In genomic region chr3L:2552116-2552843, dm6 we compare ENCODE assay signal across 1 fruit fly cellular context.
TF ChIP-seq lines count a peak whose summit lies in the region.

No protein-coding gene starts in this region.

TF ChIP-seq in whole organism, embryonic, 481 proteins besides CTCF, POLR2A, EP300 and RAD21 (continued from another document):
- TF ChIP-seq CkIIα-i1 (GFP tag; IDR thresholded peaks at IDR 0.05; lab: Robert Waterston, UW) (no peak), sisA (GFP tag; IDR thresholded peaks at IDR 0.05; lab: Robert Waterston, UW) (peak; percentile 72), eve (GFP tag; optimal IDR thresholded peaks at IDR 0.05; lab: Kevin White, UChicago) (peak in 1 of 2 experiments; percentile 56), CG18011 (GFP tag; optimal IDR thresholded peaks at IDR 0.05; lab: Kevin White, UChicago) (peak; percentile 14), sim (GFP tag; IDR thresholded peaks at IDR 0.05; lab: Robert Waterston, UW) (no peak), lmd (GFP tag; IDR thresholded peaks at IDR 0.05; lab: Robert Waterston, UW) (peak; percentile 44; the same call in 1 of the 2 replicates), ind (GFP tag; optimal IDR thresholded peaks at IDR 0.05; lab: Kevin White, UChicago) (peak; percentile 48), bab2 (GFP tag; optimal IDR thresholded peaks at IDR 0.05; lab: Kevin White, UChicago) (peak; percentile 73), ase (GFP tag; IDR thresholded peaks at IDR 0.05; lab: Robert Waterston, UW) (peak; percentile 54; the same call in 2 of the 3 replicates), CG14667 (GFP tag; IDR thresholded peaks at IDR 0.05; lab: Robert Waterston, UW) (no peak), C15 (GFP tag; IDR thresholded peaks at IDR 0.05; lab: Robert Waterston, UW) (no peak), CrebB (tag; optimal IDR thresholded peaks at IDR 0.05; lab: Kevin White, UChicago) (peak; percentile 27), CG12236 (GFP tag; optimal IDR thresholded peaks at IDR 0.05; lab: Kevin White, UChicago) (peak; percentile 52), NC2β (GFP tag; optimal IDR thresholded peaks at IDR 0.05; lab: Kevin White, UChicago) (peak; percentile 72), z (GFP tag; IDR thresholded peaks at IDR 0.05; lab: Robert Waterston, UW) (no peak), gt (GFP tag; IDR thresholded peaks at IDR 0.05; lab: Robert Waterston, UW) (no peak), cg (GFP tag; optimal IDR thresholded peaks at IDR 0.05; lab: Kevin White, UChicago) (no peak), CG8290 (GFP tag; optimal IDR thresholded peaks at IDR 0.05; lab: Kevin White, UChicago) (peak; percentile 14), CG8290 (tag; optimal IDR thresholded peaks at IDR 0.05; lab: Kevin White, UChicago) (peak in 1 of 2 experiments; percentile 62), ftz-f1 (GFP tag; optimal IDR thresholded peaks at IDR 0.05; lab: Kevin White, UChicago) (no peak), Max (GFP tag; optimal IDR thresholded peaks at IDR 0.05; lab: Kevin White, UChicago) (peak; percentile 40), CG10274 (GFP tag; optimal IDR thresholded peaks at IDR 0.05; lab: Kevin White, UChicago) (peak; percentile 40), CG15696 (tag; optimal IDR thresholded peaks at IDR 0.05; lab: Kevin White, UChicago) (peak; percentile 50), dm (GFP tag; optimal IDR thresholded peaks at IDR 0.05; lab: Kevin White, UChicago) (peak; percentile 49), twi (tag; optimal IDR thresholded peaks at IDR 0.05; lab: Kevin White, UChicago) (peak; percentile 40), gce (GFP tag; IDR thresholded peaks at IDR 0.05; lab: Robert Waterston, UW) (no peak), ci (GFP tag; IDR thresholded peaks at IDR 0.05; lab: Robert Waterston, UW) (peak; percentile 82), CG8388 (GFP tag; optimal IDR thresholded peaks at IDR 0.05; lab: Kevin White, UChicago) (peak; percentile 71), Doc3 (GFP tag; IDR thresholded peaks at IDR 0.05; lab: Robert Waterston, UW; ENCODE audit: partially characterized antibody) (no peak), chinmo (GFP tag; IDR thresholded peaks at IDR 0.05; lab: Robert Waterston, UW; ENCODE audit: partially characterized antibody) (peak; percentile 64; the same call in 1 of the 4 replicates), shn (GFP tag; optimal IDR thresholded peaks at IDR 0.05; lab: Kevin White, UChicago) (peak; percentile 18), luna (GFP tag; optimal IDR thresholded peaks at IDR 0.05; lab: Kevin White, UChicago) (no peak), Hmx (GFP tag; optimal IDR thresholded peaks at IDR 0.05; lab: Kevin White, UChicago) (peak; percentile 9), CG11560 (tag; IDR thresholded peaks at IDR 0.05; lab: Robert Waterston, UW) (no peak)
